Worm (Caenorhabditis elegans) whole organism, dauer: ENCODE data around the gene hsp-17.
"Not testable (repeated sequence)": the region's sequence is repeated elsewhere in the genome, so short reads cannot be mapped to it uniquely, and the experiment has no call there.

Experiments
- unc-62 ChIP-seq: sonication (generic microtip); optimal IDR thresholded peaks from 2 replicates; lab custom pipeline; 2017; ENCODE audit warnings: missing biosample characterization, missing genetic modification reagents, missing genetic modification characterization

hsp-17 gene

DNA sequence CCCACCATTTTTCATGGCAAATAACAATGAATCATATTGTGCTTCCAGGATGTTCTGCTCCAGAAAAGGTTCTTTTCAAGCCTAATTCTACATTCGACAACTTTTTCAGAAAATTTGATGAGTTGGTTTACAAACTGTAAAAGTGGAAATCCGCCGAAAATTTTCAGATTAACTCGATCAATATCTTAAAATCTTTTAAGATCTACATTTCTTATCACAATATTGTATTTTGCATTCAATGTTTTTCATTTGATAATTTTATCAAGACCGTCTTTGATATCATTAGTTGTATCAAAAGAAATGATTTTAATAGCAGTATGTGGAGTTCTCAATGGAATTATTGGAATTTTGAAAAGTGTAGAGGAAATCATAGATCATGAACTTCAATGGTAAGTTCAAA lies 25.9 kb downstream of the hsp-17 start, which contains the start of gene F38E1.6:
F38E1.6 (plus strand) TSS at position 301 of the 400 bp plus-strand sequence.
- no peak for TF ChIP-seq unc-62 (GFP tag; lab: Kevin White, UChicago)

DNA sequence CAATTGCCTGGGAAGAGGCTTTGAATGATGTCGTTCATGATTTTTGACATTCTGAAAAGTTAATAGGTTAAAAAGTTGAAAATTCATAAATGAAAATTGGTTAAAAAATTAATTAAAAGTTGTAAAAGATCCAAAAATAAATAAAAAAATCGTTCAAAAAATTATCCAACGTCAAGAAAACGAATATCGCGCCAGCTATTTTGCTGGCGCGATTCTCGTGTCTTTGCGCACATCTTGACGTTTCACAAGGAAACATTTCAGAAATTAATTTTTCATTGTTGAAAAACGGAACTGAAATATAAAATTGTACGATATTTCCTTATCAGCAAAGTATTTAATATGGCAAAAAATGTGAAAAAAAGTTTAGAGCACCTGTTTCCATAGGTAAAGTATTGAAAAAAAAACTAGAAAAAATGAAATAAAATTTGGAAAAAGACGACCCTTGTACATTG lies 26.6 kb downstream of the hsp-17 start, which contains the start of gene mpdu-1:
mpdu-1 (minus strand) TSS at position 51 of the 452 bp plus-strand sequence.
- TF ChIP-seq unc-62 (GFP tag; lab: Kevin White, UChicago): no peak

DNA sequence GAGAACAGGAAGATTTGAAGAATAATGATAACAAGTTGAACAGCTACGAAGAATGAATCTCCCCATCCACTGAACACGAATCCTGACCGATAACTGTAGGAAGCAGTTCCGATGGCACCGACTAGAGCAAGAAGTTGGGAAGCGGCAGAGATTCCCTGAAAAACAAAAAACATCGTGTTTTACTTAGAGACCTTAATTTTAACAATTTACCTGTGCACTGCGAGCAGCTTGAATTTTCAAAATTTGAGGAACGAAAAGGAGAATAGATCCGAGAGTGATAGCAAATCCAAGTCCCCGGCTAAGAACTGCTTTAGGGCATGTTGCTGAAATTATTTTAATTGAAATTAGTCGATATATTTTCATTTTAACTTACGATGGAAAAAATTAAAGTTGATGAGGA lies 27.0 kb downstream of the hsp-17 start:
- TF ChIP-seq unc-62 (GFP tag; lab: Kevin White, UChicago): no peak

DNA sequence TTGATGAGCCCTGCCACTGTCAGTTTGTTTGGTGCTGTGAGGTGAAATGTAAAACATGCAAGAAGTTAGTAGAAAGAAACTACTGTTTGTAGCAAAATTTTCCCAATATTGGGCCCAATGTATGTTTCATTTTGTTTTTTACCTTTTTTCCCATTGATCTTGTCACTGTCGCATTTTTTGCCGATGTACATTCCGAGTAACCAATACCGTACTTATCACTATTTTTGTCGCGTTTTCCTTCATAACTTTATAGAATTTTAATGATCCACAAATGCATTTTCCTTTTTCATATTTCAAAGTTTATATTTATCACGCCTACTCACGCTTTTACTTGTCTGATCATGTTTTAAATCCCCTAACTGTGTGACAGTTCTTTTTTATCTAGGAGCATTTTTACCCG lies 28.0 kb downstream of the hsp-17 start:
- no peak for TF ChIP-seq unc-62 (GFP tag; lab: Kevin White, UChicago)

DNA sequence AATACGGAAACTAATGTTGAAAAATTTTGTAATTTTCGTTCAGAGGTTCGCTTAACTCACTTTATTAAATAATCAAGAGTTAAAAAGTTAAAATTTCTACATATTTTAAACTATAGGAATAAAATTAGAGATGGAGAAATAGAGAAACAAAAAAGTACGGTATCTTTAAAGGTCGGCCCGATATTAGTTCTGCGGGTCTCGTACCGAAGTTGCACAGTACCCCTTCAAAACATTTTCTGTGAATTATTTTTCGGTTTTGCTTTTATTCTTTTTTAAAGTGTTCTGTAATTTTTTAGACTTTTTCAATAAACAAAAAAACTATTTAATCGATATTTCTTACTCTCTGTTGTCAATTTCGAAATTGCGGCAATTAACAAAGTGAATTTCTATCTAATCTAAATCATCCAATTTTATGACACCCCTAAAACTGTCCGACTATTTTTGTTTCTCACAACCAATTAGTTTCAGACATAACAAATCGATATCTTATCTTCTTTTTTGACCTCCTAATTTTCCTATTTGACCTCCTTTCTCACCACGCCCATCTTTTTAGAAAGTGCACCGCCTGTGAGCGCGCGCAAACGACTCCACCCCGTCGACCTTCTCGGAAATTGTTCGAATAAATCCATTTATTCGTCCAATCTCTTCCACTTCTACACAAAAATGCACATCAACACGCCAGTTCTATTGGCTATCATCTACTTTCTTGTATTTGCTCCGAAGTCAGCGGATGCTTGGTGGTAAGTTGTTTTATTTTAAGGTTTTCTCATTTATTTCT lies 30.1 kb downstream of the hsp-17 start, which contains the start of gene mom-2:
mom-2 (plus strand) TSS at position 554 of the 778 bp plus-strand sequence.
- TF ChIP-seq unc-62 (GFP tag; lab: Kevin White, UChicago): no peak

DNA sequence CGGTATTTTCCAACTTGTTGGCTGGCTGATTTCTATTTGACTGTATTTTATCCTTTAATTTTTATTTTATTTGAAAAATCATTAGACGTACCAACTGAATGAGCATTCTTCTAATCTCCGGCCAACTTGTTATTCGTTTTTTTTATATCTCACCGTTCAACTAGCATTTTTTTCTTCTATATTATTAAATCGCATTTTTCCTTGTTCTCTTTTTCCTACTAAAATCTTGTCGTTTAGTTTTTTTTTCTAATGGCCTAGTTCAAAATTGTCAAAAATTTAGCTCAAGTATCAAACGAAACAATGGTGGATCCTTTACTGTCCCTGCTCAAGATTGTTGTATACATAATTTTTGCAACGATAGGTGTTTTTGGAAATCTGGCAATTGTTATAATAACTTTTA lies 34.4 kb downstream of the hsp-17 start, which contains the start of gene srsx-22:
srsx-22 (plus strand) TSS at position 301 of the 400 bp plus-strand sequence.
- no peak for TF ChIP-seq unc-62 (GFP tag; lab: Kevin White, UChicago)

DNA sequence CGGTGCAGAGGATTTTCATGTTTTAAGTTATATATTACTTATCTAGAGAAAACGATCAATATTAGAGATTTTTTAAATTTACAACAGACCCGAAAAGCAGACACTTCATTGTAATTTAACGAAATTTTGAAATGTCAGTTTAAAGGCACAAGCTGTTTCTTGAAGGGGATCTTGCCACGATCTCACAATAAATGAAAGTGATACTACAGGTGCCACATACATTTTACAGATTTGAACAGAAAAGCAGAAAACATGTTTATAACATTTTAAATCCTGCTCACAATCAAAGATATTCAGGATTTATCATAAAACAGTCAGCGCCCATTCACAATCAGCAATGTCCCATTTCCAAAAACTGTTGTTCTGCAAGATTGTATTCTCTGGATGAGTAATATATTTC lies 35.8 kb downstream of the hsp-17 start:
- no peak for TF ChIP-seq unc-62 (GFP tag; lab: Kevin White, UChicago)

DNA sequence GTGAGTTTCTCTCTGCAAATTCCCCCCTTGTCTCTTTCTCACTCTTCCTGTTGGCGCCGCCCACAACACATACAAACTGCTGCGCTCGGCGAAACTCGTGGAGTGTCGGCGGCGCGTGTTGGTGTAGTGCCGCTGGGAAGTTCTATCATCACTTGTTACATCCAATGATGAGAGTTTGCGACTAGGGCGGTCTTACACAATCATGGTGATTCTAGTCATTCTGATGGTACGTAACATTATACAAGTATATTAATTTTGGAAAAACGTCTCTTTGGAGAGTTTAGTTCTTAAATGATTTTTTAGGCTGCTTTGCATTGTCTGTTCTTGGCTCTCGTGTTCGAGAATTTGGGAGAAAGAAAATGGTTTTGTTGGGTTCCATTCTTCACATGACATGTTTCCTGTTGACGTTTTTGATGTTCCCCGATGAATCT lies 36.8 kb downstream of the hsp-17 start:
- TF ChIP-seq unc-62 (GFP tag; lab: Kevin White, UChicago): no peak

DNA sequence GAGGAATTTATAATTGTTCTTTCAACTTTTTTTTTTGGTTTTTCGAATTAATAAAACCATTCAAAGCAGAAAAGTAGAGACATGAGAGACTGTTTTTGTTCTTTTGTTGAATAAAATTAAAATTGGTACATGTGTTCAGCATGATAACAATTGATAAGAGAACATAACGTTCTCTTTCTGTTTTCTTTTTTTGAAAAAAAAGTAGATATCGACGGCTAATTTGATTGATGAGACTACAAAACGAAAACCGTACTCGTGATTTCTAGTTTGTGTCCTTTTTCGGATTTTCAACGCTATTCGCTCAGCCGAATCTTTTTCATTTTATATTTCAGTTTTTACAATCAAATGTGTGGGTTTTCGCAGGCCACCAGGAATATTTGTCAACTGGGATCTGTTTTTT lies 40.3 kb downstream of the hsp-17 start, which contains the start of gene C08D8.1:
C08D8.1 (plus strand) TSS at position 324 of the 400 bp plus-strand sequence.
- no peak for TF ChIP-seq unc-62 (GFP tag; lab: Kevin White, UChicago)

DNA sequence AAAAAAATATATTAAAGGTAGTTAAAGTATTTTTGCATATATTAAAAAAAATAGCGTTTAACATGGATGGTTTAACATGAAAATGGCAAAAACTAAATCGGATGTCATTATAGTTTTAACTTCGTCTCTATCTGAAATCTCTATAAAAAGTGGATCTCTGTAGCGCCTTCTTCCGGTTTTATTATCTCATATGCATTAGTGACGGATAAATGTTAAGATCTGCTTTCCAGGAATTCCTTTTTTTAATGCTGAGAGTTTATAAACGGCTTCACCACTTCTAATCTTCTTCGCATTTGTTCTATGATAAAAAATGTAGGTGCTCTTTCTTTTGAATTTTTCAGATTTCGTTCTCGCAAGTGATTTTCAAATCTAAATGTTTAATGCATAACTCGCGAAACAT lies 43.3 kb downstream of the hsp-17 start:
- no peak for TF ChIP-seq unc-62 (GFP tag; lab: Kevin White, UChicago)

DNA sequence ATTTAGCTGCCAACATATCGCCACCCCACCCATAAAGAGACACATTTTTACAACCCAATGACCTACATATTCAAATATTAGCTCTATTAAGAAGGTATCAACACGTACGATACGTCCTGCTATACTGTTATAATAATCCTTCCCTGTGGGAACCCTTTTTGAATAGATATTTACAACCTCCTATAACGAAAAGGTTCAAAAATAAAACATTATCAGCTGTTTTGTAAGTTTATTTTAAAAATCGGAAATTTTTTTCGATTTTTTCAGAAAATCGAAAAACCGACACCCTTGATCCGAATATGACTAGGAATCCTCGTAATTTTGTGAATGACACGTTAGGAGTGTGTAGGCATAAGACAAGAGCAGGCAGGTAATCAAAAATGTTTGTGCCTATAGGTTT lies 44.8 kb downstream of the hsp-17 start, which contains the start of gene C08D8.7:
C08D8.7 (plus strand) TSS at position 301 of the 400 bp plus-strand sequence.
- TF ChIP-seq unc-62 (GFP tag; lab: Kevin White, UChicago): not testable (repeated sequence)

DNA sequence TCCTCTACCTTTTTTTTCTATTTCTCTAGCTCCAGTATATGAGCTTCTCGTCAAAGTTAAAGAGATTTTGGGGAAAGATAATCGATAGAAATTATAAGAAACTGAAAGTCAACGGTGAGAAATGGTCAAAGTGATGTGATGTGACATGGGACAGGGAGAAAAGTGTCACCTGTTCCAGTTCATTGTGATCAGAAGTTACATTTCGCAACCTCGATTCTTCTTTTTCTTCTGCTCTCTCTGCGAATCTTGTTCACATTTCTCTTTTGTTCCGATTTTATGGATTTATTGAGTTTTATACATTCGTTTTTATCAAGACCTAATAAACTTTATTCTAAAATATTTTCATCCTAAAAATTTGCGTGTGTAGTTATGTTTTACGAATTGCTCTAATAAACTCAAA lies 50.1 kb downstream of the hsp-17 start:
- no peak for TF ChIP-seq unc-62 (GFP tag; lab: Kevin White, UChicago)
